Fruit fly (Drosophila melanogaster): ENCODE data around the gene MED19.

The MED19 gene

dm6 chr3L:17808597-17809213 is 37.6 kb downstream of the MED19 start, which contains the start of gene CG32191:
Gene CG32191, minus strand, starts transcription at chr3L:17809146.
- TF ChIP-seq CG11617 (GFP tag; optimal IDR thresholded peaks at IDR 0.05) = no peak
- TF ChIP-seq Hr96 (GFP tag; optimal IDR thresholded peaks at IDR 0.05) = no peak
- no peak for TF ChIP-seq CG7045 (GFP tag; optimal IDR thresholded peaks at IDR 0.05)
- no peak for TF ChIP-seq Clk (GFP tag; optimal IDR thresholded peaks at IDR 0.05)
- no peak for TF ChIP-seq CG12768 (GFP tag; optimal IDR thresholded peaks at IDR 0.05)
- TF ChIP-seq CG5204 (GFP tag; optimal IDR thresholded peaks at IDR 0.05) = no peak
- TF ChIP-seq cic (GFP tag; optimal IDR thresholded peaks at IDR 0.05) = no peak
- TF ChIP-seq kay (GFP tag; ENCODE audit: borderline replicate concordance) = no peak
- no peak for TF ChIP-seq CG1620 (GFP tag; optimal IDR thresholded peaks at IDR 0.05)
- no peak for TF ChIP-seq CG33017 (tag; optimal IDR thresholded peaks at IDR 0.05)
- no peak for TF ChIP-seq Mnt (GFP tag; optimal IDR thresholded peaks at IDR 0.05)
- no peak for TF ChIP-seq toe (GFP tag; optimal IDR thresholded peaks at IDR 0.05)

- no peak for TF ChIP-seq cnc (optimal IDR thresholded peaks at IDR 0.05)
- no peak for TF ChIP-seq Mnt (GFP tag; optimal IDR thresholded peaks at IDR 0.05)
- TF ChIP-seq Crg-1 (GFP tag; optimal IDR thresholded peaks at IDR 0.05) = no peak
- no peak for TF ChIP-seq CG11617 (GFP tag; optimal IDR thresholded peaks at IDR 0.05)
- no peak for TF ChIP-seq CG33017 (tag; optimal IDR thresholded peaks at IDR 0.05)
- no peak for TF ChIP-seq bab1 (GFP tag; optimal IDR thresholded peaks at IDR 0.05)
- TF ChIP-seq kay (GFP tag; ENCODE audit: borderline replicate concordance) = no peak
- TF ChIP-seq pad (GFP tag; optimal IDR thresholded peaks at IDR 0.05) = no peak
- TF ChIP-seq ovo (GFP tag; optimal IDR thresholded peaks at IDR 0.05) = no peak
- TF ChIP-seq Clk (GFP tag; optimal IDR thresholded peaks at IDR 0.05) = no peak
- no peak for TF ChIP-seq cic (GFP tag; optimal IDR thresholded peaks at IDR 0.05)
- no peak for TF ChIP-seq CG7101 (tag; optimal IDR thresholded peaks at IDR 0.05)
- TF ChIP-seq CG1620 (GFP tag; optimal IDR thresholded peaks at IDR 0.05) = no peak
Measured at dm6 chr3L:17806357-17807025, 39.8 kb downstream of the MED19 start, which contains the start of gene CG32187. Gene CG32187, minus strand, starts transcription at chr3L:17806365.

- TF ChIP-seq CG7045 (GFP tag; optimal IDR thresholded peaks at IDR 0.05) (no peak), CG12768 (GFP tag; optimal IDR thresholded peaks at IDR 0.05) (no peak), Mnt (GFP tag; optimal IDR thresholded peaks at IDR 0.05) (peak; percentile 98), Crg-1 (GFP tag; optimal IDR thresholded peaks at IDR 0.05) (no peak), CG5204 (GFP tag; optimal IDR thresholded peaks at IDR 0.05) (peak; percentile 32), bab1 (GFP tag; optimal IDR thresholded peaks at IDR 0.05) (no peak), CG33017 (tag; optimal IDR thresholded peaks at IDR 0.05) (no peak), CG7101 (tag; optimal IDR thresholded peaks at IDR 0.05) (peak; percentile 55), ovo (GFP tag; optimal IDR thresholded peaks at IDR 0.05) (no peak), kay (GFP tag; ENCODE audit: borderline replicate concordance) (no peak), toe (GFP tag; optimal IDR thresholded peaks at IDR 0.05) (peak; percentile 40), CG11617 (GFP tag; optimal IDR thresholded peaks at IDR 0.05) (peak; percentile 20), cnc (optimal IDR thresholded peaks at IDR 0.05) (no peak)
Measured at dm6 chr3L:17804511-17804910, 41.8 kb downstream of the MED19 start, which contains the start of gene ais. Gene ais, minus strand, starts transcription at chr3L:17804715.

dm6 chr3L:17802107-17802506 is 44.2 kb downstream of the MED19 start, which contains the start of gene NUCB1:
Gene NUCB1, minus strand, starts transcription at chr3L:17802279.
- TF ChIP-seq CG33017 (tag; optimal IDR thresholded peaks at IDR 0.05) (no peak), Crg-1 (GFP tag; optimal IDR thresholded peaks at IDR 0.05) (peak; percentile 67), Hr96 (GFP tag; optimal IDR thresholded peaks at IDR 0.05) (peak; percentile 64), cnc (optimal IDR thresholded peaks at IDR 0.05) (no peak), kay (GFP tag; ENCODE audit: borderline replicate concordance) (no peak), Mnt (GFP tag; optimal IDR thresholded peaks at IDR 0.05) (peak; percentile 18), CG11617 (GFP tag; optimal IDR thresholded peaks at IDR 0.05) (no peak), cic (GFP tag; optimal IDR thresholded peaks at IDR 0.05) (no peak), tj (GFP tag; optimal IDR thresholded peaks at IDR 0.05) (no peak), bab1 (GFP tag; optimal IDR thresholded peaks at IDR 0.05) (peak; percentile 78), CG7045 (GFP tag; optimal IDR thresholded peaks at IDR 0.05) (no peak), Clk (GFP tag; optimal IDR thresholded peaks at IDR 0.05) (no peak), CG5204 (GFP tag; optimal IDR thresholded peaks at IDR 0.05) (peak; percentile 42), CG12768 (GFP tag; optimal IDR thresholded peaks at IDR 0.05) (no peak), CG14711 (tag; optimal IDR thresholded peaks at IDR 0.05) (peak; percentile 45), CG1620 (GFP tag; optimal IDR thresholded peaks at IDR 0.05) (peak; percentile 70), toe (GFP tag; optimal IDR thresholded peaks at IDR 0.05) (peak; percentile 40), CG7101 (tag; optimal IDR thresholded peaks at IDR 0.05) (peak; percentile 41), pad (GFP tag; optimal IDR thresholded peaks at IDR 0.05) (peak; percentile 50), ovo (GFP tag; optimal IDR thresholded peaks at IDR 0.05) (peak; percentile 50)

dm6 chr3L:17797494-17797893 is 48.8 kb downstream of the MED19 start, which contains the start of gene CG42816:
Gene CG42816, minus strand, starts transcription at chr3L:17797594.
- TF ChIP-seq CG7045 (GFP tag; optimal IDR thresholded peaks at IDR 0.05) (no peak), Clk (GFP tag; optimal IDR thresholded peaks at IDR 0.05) (no peak), tj (GFP tag; optimal IDR thresholded peaks at IDR 0.05) (no peak), toe (GFP tag; optimal IDR thresholded peaks at IDR 0.05) (no peak), bab1 (GFP tag; optimal IDR thresholded peaks at IDR 0.05) (no peak)
